Worm (Caenorhabditis elegans): ENCODE data around the gene F32E10.8.

- TF ChIP-seq egl-27 (tag; optimal IDR thresholded peaks at IDR 0.05) (no peak), mdl-1 (tag; optimal IDR thresholded peaks at IDR 0.05) (no peak), mep-1 (tag; optimal IDR thresholded peaks at IDR 0.05) (no peak), pqm-1 (tag; optimal IDR thresholded peaks at IDR 0.05) (no peak)
These were observed at the start of gene F32E10.8 for ce11 chrIV:7567557-7568010.
